Fruit fly (Drosophila melanogaster) whole organism, embryonic: ENCODE data around the gene Ccp84Ac.
A peak's percentile ranks its signal among the peaks of the same experiment; 100 is the strongest.

Experiments used
- Ada2b ChIP-seq: fragments of 200-800 bp; sonication (Bioruptor generic); IDR thresholded peaks from 2 replicates; pipeline ENCODE4 v1.3.6; 2022; ENCODE audit warnings: missing biosample characterization, missing genetic modification characterization
- Aef1 ChIP-seq: fragments of 200-800 bp; sonication (Bioruptor generic); IDR thresholded peaks from 3 replicates; pipeline ENCODE4 v1.3.6; 2022; ENCODE audit warnings: missing biosample characterization, missing genetic modification characterization
- Atf-2 ChIP-seq: fragments of 200-800 bp; sonication (Bioruptor generic); optimal IDR thresholded peaks from 2 replicates; lab custom pipeline; 2016; ENCODE audit warnings: missing biosample characterization, missing genetic modification characterization
- CG10267 ChIP-seq: fragments of 200-800 bp; sonication (Bioruptor generic); optimal IDR thresholded peaks from 2 replicates; lab custom pipeline; 2018; ENCODE audit warnings: missing biosample characterization, mild to moderate bottlenecking, missing genetic modification characterization, moderate library complexity
- CG10979 ChIP-seq: fragments of 200-800 bp; sonication (Bioruptor generic); optimal IDR thresholded peaks from 2 replicates; lab custom pipeline; 2018; ENCODE audit warnings: missing biosample characterization, mild to moderate bottlenecking, missing genetic modification characterization, moderate library complexity
- CG11560 ChIP-seq: fragments of 200-800 bp; sonication (Bioruptor generic); IDR thresholded peaks from 3 replicates; pipeline ENCODE4 v1.3.6; 2022; ENCODE audit warnings: missing biosample characterization, missing genetic modification characterization
- CG12071 ChIP-seq: fragments of 200-800 bp; sonication (Bioruptor generic); optimal IDR thresholded peaks from 3 replicates; lab custom pipeline; 2018; ENCODE audit warnings: missing biosample characterization, mild to moderate bottlenecking, missing genetic modification characterization
- CG13296 ChIP-seq: fragments of 200-800 bp; sonication (Bioruptor generic); optimal IDR thresholded peaks from 3 replicates; lab custom pipeline; 2018; ENCODE audit warnings: missing biosample characterization, mild to moderate bottlenecking, missing genetic modification characterization
- CG14965 ChIP-seq: fragments of 200-800 bp; sonication (Bioruptor generic); optimal IDR thresholded peaks from 2 replicates; lab custom pipeline; 2016; ENCODE audit warnings: missing biosample characterization, missing genetic modification characterization, borderline replicate concordance
- CG17359 ChIP-seq: fragments of 200-800 bp; sonication (Bioruptor generic); optimal IDR thresholded peaks from 3 replicates; lab custom pipeline; 2018; ENCODE audit warnings: missing biosample characterization, mild to moderate bottlenecking, missing genetic modification characterization, moderate library complexity
- CG18476 ChIP-seq: fragments of 200-800 bp; sonication (Bioruptor generic); optimal IDR thresholded peaks from 2 replicates; lab custom pipeline; 2016; ENCODE audit warnings: missing biosample characterization, mild to moderate bottlenecking, missing genetic modification characterization
- CG4404 ChIP-seq: fragments of 200-800 bp; sonication (Bioruptor generic); IDR thresholded peaks from 2 replicates; pipeline ENCODE4 v1.3.6; 2022; ENCODE audit warnings: missing biosample characterization, missing genetic modification characterization
- CG5245 ChIP-seq: fragments of 200-800 bp; sonication (Bioruptor generic); optimal IDR thresholded peaks from 3 replicates; lab custom pipeline; 2016; ENCODE audit warnings: missing biosample characterization, missing genetic modification characterization
- CG7357 ChIP-seq: fragments of 200-800 bp; sonication (Bioruptor generic); IDR thresholded peaks from 3 replicates; pipeline ENCODE4 v1.3.6; 2022; ENCODE audit warnings: missing biosample characterization, missing genetic modification characterization
- CG7372 ChIP-seq: fragments of 200-800 bp; sonication (Bioruptor generic); IDR thresholded peaks from 2 replicates; pipeline ENCODE4 v1.3.6; 2022; ENCODE audit warnings: missing biosample characterization, missing genetic modification characterization
- CG7786 ChIP-seq: fragments of 200-800 bp; sonication (Bioruptor generic); optimal IDR thresholded peaks from 2 replicates; lab custom pipeline; 2016; ENCODE audit warnings: missing biosample characterization, missing genetic modification characterization
- CG8765 ChIP-seq: fragments of 200-800 bp; sonication (Bioruptor generic); IDR thresholded peaks from 2 replicates; pipeline ENCODE4 v1.3.6; 2022; ENCODE audit warnings: missing biosample characterization, missing genetic modification characterization
- CG8924 ChIP-seq: fragments of 200-800 bp; optimal IDR thresholded peaks from 3 replicates; lab custom pipeline; 2019; ENCODE audit warnings: missing biosample characterization, mild to moderate bottlenecking, missing genetic modification characterization, moderate library complexity
- CG8944 ChIP-seq: fragments of 200-800 bp; sonication (Bioruptor generic); optimal IDR thresholded peaks from 3 replicates; lab custom pipeline; 2016; ENCODE audit warnings: missing biosample characterization, missing genetic modification characterization
- CG9609 ChIP-seq: fragments of 200-800 bp; sonication (Bioruptor generic); optimal IDR thresholded peaks from 3 replicates; lab custom pipeline; 2016; ENCODE audit warnings: missing biosample characterization, missing genetic modification characterization
- CrebB ChIP-seq: fragments of 200-800 bp; sonication (Bioruptor generic); optimal IDR thresholded peaks from 3 replicates; lab custom pipeline; 2018; ENCODE audit warnings: missing biosample characterization, mild to moderate bottlenecking, missing genetic modification characterization
- Deaf1 ChIP-seq: fragments of 200-800 bp; optimal IDR thresholded peaks from 3 replicates; lab custom pipeline; 2019; ENCODE audit warnings: missing biosample characterization, mild to moderate bottlenecking, missing genetic modification characterization, moderate library complexity
- Ets65A ChIP-seq: fragments of 200-800 bp; sonication (Bioruptor generic); peaks from one replicate; lab custom pipeline; 2016; ENCODE audit warnings: missing biosample characterization, missing genetic modification characterization
- H2.0 ChIP-seq: fragments of 200-800 bp; sonication (Bioruptor generic); IDR thresholded peaks from 2 replicates; pipeline ENCODE4 v1.3.6; 2022; ENCODE audit warnings: missing biosample characterization, missing genetic modification characterization
- Lhr ChIP-seq: fragments of 200-800 bp; sonication (Bioruptor generic); optimal IDR thresholded peaks from 3 replicates; lab custom pipeline; 2017; ENCODE audit warnings: mild to moderate bottlenecking, missing biosample characterization, missing genetic modification reagents, missing genetic modification characterization
- Lpt ChIP-seq: fragments of >200 bp; optimal IDR thresholded peaks from 2 replicates; lab custom pipeline; 2018; ENCODE audit warnings: missing biosample characterization, missing genetic modification characterization
- Med ChIP-seq: fragments of 200-800 bp; sonication (Bioruptor generic); peaks from one replicate; lab custom pipeline; 2016; ENCODE audit warnings: missing biosample characterization, missing genetic modification characterization, mild to moderate bottlenecking, inconsistent platforms, moderate library complexity
- Nf-YB ChIP-seq: fragments of 200-800 bp; sonication (Bioruptor generic); optimal IDR thresholded peaks from 3 replicates; lab custom pipeline; 2019; ENCODE audit warnings: missing biosample characterization, mild to moderate bottlenecking, missing genetic modification characterization, moderate library complexity
- Oaz ChIP-seq: fragments of 200-800 bp; sonication (Bioruptor generic); IDR thresholded peaks from 2 replicates; pipeline ENCODE4 v1.3.6; 2022; ENCODE audit warnings: missing biosample characterization, missing genetic modification characterization
- Sin3A ChIP-seq: fragments of >200 bp; optimal IDR thresholded peaks from 2 replicates; lab custom pipeline; 2018
- Six4 ChIP-seq: fragments of 200-800 bp; sonication (Bioruptor generic); optimal IDR thresholded peaks from 2 replicates; lab custom pipeline; 2016; ENCODE audit warnings: missing biosample characterization, missing genetic modification characterization
- Sox102F ChIP-seq: fragments of 200-800 bp; sonication (Bioruptor generic); optimal IDR thresholded peaks from 2 replicates; lab custom pipeline; 2018; ENCODE audit warnings: missing biosample characterization, mild to moderate bottlenecking, missing genetic modification characterization, moderate library complexity
- YL-1 ChIP-seq: fragments of 200-800 bp; sonication (Bioruptor generic); optimal IDR thresholded peaks from 3 replicates; lab custom pipeline; 2017; ENCODE audit warnings: missing biosample characterization, mild to moderate bottlenecking, missing genetic modification characterization
- ab ChIP-seq: fragments of 200-800 bp; sonication (Bioruptor generic); optimal IDR thresholded peaks from 2 replicates; lab custom pipeline; 2016; ENCODE audit warnings: missing biosample characterization, missing genetic modification characterization
- bigmax ChIP-seq: fragments of 200-800 bp; sonication (Bioruptor generic); optimal IDR thresholded peaks from 2 replicates; lab custom pipeline; 2018; ENCODE audit warnings: missing biosample characterization, mild to moderate bottlenecking, missing genetic modification characterization
- bsh ChIP-seq, 2 experiments: fragments of 200-800 bp; sonication (Bioruptor generic); optimal IDR thresholded peaks; 2 replicates each; lab custom pipeline; 2017 to 2018; ENCODE audit warnings: mild to moderate bottlenecking in 2 of 2, missing biosample characterization in 2 of 2, missing genetic modification characterization in 2 of 2, moderate library complexity in 1 of 2
- cas ChIP-seq: fragments of 200-800 bp; sonication (Bioruptor generic); IDR thresholded peaks from 2 replicates; pipeline ENCODE4 v1.3.6; 2022; ENCODE audit warnings: missing biosample characterization, missing genetic modification characterization
- ci ChIP-seq: fragments of 200-800 bp; sonication (Bioruptor generic); IDR thresholded peaks from 3 replicates; pipeline ENCODE4 v1.3.6; 2022; ENCODE audit warnings: missing biosample characterization, missing genetic modification characterization
- emc ChIP-seq: fragments of 200-800 bp; sonication (Bioruptor generic); optimal IDR thresholded peaks from 2 replicates; lab custom pipeline; 2016; ENCODE audit warnings: missing biosample characterization, missing genetic modification characterization
- gfzf ChIP-seq: fragments of 200-800 bp; sonication (Bioruptor generic); optimal IDR thresholded peaks from 2 replicates; lab custom pipeline; 2016; ENCODE audit warnings: missing biosample characterization, mild to moderate bottlenecking, missing genetic modification characterization, moderate library complexity
- gro ChIP-seq: fragments of 200-800 bp; sonication (Bioruptor generic); optimal IDR thresholded peaks from 2 replicates; lab custom pipeline; 2016; ENCODE audit warnings: missing biosample characterization, missing genetic modification characterization
- gsb-n ChIP-seq: fragments of 200-800 bp; sonication (Bioruptor generic); optimal IDR thresholded peaks from 3 replicates; lab custom pipeline; 2018; ENCODE audit warnings: missing biosample characterization, mild to moderate bottlenecking, missing genetic modification characterization
- kah ChIP-seq: fragments of 200-800 bp; sonication (Bioruptor generic); optimal IDR thresholded peaks from 2 replicates; lab custom pipeline; 2018; ENCODE audit warnings: missing biosample characterization, mild to moderate bottlenecking, missing genetic modification characterization
- lilli ChIP-seq: fragments of 200-800 bp; sonication (Bioruptor generic); optimal IDR thresholded peaks from 3 replicates; lab custom pipeline; 2016; ENCODE audit warnings: missing biosample characterization, missing genetic modification characterization
- mam ChIP-seq: fragments of 200-800 bp; sonication (Bioruptor generic); optimal IDR thresholded peaks from 3 replicates; lab custom pipeline; 2016; ENCODE audit warnings: missing biosample characterization, missing genetic modification characterization
- pfk ChIP-seq: fragments of 200-800 bp; sonication (Bioruptor generic); optimal IDR thresholded peaks from 2 replicates; lab custom pipeline; 2018; ENCODE audit warnings: missing biosample characterization, mild to moderate bottlenecking, missing genetic modification characterization, moderate library complexity
- psq ChIP-seq: fragments of 200-800 bp; sonication (Bioruptor generic); optimal IDR thresholded peaks from 2 replicates; lab custom pipeline; 2017; ENCODE audit warnings: missing biosample characterization, missing genetic modification characterization
- sqz ChIP-seq: fragments of 200-800 bp; sonication (Bioruptor generic); optimal IDR thresholded peaks from 3 replicates; lab custom pipeline; 2018; ENCODE audit warnings: missing biosample characterization, mild to moderate bottlenecking, missing genetic modification characterization
- sr ChIP-seq: fragments of 200-800 bp; sonication (Bioruptor generic); IDR thresholded peaks from 3 replicates; pipeline ENCODE4 v1.3.6; 2022; ENCODE audit warnings: missing biosample characterization, missing genetic modification characterization
- tna ChIP-seq: fragments of 200-800 bp; sonication (Bioruptor generic); IDR thresholded peaks from 2 replicates; pipeline ENCODE4 v1.3.6; 2022; ENCODE audit warnings: missing biosample characterization, missing genetic modification characterization; ENCODE audit not compliant: partially characterized antibody
- tup ChIP-seq: fragments of 200-800 bp; sonication (Bioruptor generic); optimal IDR thresholded peaks from 2 replicates; lab custom pipeline; 2016; ENCODE audit warnings: missing biosample characterization, mild to moderate bottlenecking, missing genetic modification characterization, moderate library complexity
- vfl ChIP-seq: fragments of 200-800 bp; sonication (Bioruptor generic); optimal IDR thresholded peaks from 2 replicates; lab custom pipeline; 2016; ENCODE audit warnings: missing biosample characterization, missing genetic modification characterization

Ccp84Ac gene

DNA sequence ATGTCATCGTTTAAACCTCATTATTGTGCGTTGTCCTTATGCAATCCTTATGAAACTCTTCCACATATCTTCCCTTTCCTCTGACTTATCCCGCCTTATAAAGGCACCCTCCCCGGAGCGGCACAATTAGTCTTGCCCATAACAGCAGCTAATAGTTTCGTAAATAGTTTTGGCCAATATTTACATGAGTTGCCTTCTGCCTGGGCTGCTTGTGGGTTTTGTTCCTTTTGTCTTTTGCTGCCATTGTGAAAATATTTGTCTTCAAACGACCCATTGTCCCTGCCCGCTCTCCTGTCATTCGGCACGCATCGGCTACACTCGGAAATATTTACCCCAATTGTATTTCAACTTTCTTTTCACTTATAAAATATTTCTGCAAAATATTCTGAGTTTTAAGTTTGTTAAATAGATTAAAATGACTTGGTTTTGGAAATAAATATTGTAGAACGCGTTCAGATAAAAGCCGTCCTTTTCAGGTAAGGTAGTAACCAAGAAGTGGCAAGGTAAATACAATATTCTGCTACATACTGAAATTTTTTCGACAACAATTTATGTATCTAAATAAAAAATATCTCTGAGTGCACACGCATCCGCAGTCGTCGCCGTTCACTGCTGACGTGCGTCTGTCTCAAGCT lies 27.6 kb upstream of the Ccp84Ac start (continued):
- TF ChIP-seq sqz (GFP tag; lab: Kevin White, UChicago) (no peak), gsb-n (tag; lab: Kevin White, UChicago) (peak; percentile 67), gro (GFP tag; lab: Kevin White, UChicago) (no peak), psq (no peak), CG7372 (no peak), vfl (no peak), CrebB (tag; lab: Kevin White, UChicago) (no peak), CG7786 (GFP tag; lab: Kevin White, UChicago) (no peak), ci (GFP tag; lab: Robert Waterston, UW) (no peak), CG11560 (tag; lab: Robert Waterston, UW) (no peak), CG5245 (GFP tag; lab: Kevin White, UChicago) (no peak), CG4404 (GFP tag; lab: Robert Waterston, UW) (no peak; the same call in none of the 2 replicates), CG18476 (GFP tag; lab: Kevin White, UChicago) (no peak), kah (GFP tag; lab: Kevin White, UChicago) (no peak), CG9609 (no peak), Nf-YB (no peak), CG8944 (GFP tag; lab: Kevin White, UChicago) (no peak), Sin3A (lab: Kevin White, UChicago) (no peak), cas (no peak), gfzf (GFP tag; lab: Kevin White, UChicago) (no peak), YL-1 (no peak), CG8924 (tag; lab: Kevin White, UChicago) (peak; percentile 52), Sox102F (peak; percentile 27), sr (no peak), tna (GFP tag; lab: Robert Waterston, UW) (no peak), Deaf1 (tag; lab: Kevin White, UChicago) (peak; percentile 15), bigmax (GFP tag; lab: Kevin White, UChicago) (no peak), tup (no peak), Six4 (GFP tag; lab: Kevin White, UChicago) (no peak), CG14965 (GFP tag; lab: Kevin White, UChicago) (no peak), CG17359 (tag; lab: Kevin White, UChicago) (no peak), Ets65A (GFP tag; lab: Kevin White, UChicago) (no peak), bsh (GFP tag; optimal IDR thresholded peaks at IDR 0.05; lab: Kevin White, UChicago) (peak in 1 of 2 experiments; percentile 49), Lpt (GFP tag; lab: Kevin White, UChicago) (no peak), CG8765 (GFP tag; lab: Robert Waterston, UW) (no peak), Aef1 (GFP tag; lab: Robert Waterston, UW) (no peak), Ada2b (GFP tag; lab: Robert Waterston, UW) (no peak), emc (GFP tag; lab: Kevin White, UChicago) (no peak), mam (no peak), CG13296 (GFP tag; lab: Kevin White, UChicago) (no peak), Lhr (GFP tag; lab: Kevin White, UChicago) (no peak), lilli (GFP tag; lab: Kevin White, UChicago) (no peak), CG10267 (peak; percentile 51), CG12071 (GFP tag; lab: Kevin White, UChicago) (no peak), Atf-2 (GFP tag; lab: Kevin White, UChicago) (no peak), Med (GFP tag; lab: Kevin White, UChicago) (no peak), pfk (GFP tag; lab: Kevin White, UChicago) (no peak), CG7357 (GFP tag; lab: Robert Waterston, UW) (0 out of 3 replicates have a peak, but pooled peaks have one; percentile 22), H2.0 (GFP tag; lab: Robert Waterston, UW) (0 out of 2 replicates have a peak, but pooled peaks have one; percentile 19), CG10979 (tag; lab: Kevin White, UChicago) (peak; percentile 72), Oaz (GFP tag; lab: Robert Waterston, UW) (no peak), ab (GFP tag; lab: Kevin White, UChicago) (no peak)
